Worm (Caenorhabditis elegans) whole organism, L4 larva: ENCODE data around the gene srbc-42.

Experiments used
- R02D3.7 ChIP-seq: fragments of 150-350 bp; sonication (generic microtip); optimal IDR thresholded peaks from 3 replicates; lab custom pipeline; 2014; ENCODE audit warnings: missing biosample characterization, missing genetic modification characterization
- ama-1 ChIP-seq: fragments of 150-350 bp; optimal IDR thresholded peaks from 2 replicates; lab custom pipeline; 2014; ENCODE audit warnings: inconsistent platforms, mixed read lengths
- ceh-28 ChIP-seq: fragments of 150-350 bp; optimal IDR thresholded peaks from 2 replicates; lab custom pipeline; 2014; ENCODE audit warnings: missing biosample characterization, missing genetic modification reagents, missing genetic modification characterization
- mep-1 ChIP-seq: fragments of 150-350 bp; sonication (generic microtip); optimal IDR thresholded peaks from 3 replicates; lab custom pipeline; 2014; ENCODE audit warnings: missing biosample characterization, missing genetic modification characterization
- nhr-237 ChIP-seq: sonication (generic microtip); optimal IDR thresholded peaks from 2 replicates; lab custom pipeline; 2017; ENCODE audit warnings: missing biosample characterization, missing genetic modification characterization
- nhr-28 ChIP-seq: fragments of 150-350 bp; optimal IDR thresholded peaks from 2 replicates; lab custom pipeline; 2014; ENCODE audit warnings: missing biosample characterization, missing genetic modification characterization
- snpc-4 ChIP-seq: fragments of 150-350 bp; optimal IDR thresholded peaks from 2 replicates; lab custom pipeline; 2014; ENCODE audit warnings: missing biosample characterization, missing genetic modification characterization
- ztf-11 ChIP-seq: fragments of 150-350 bp; optimal IDR thresholded peaks from 2 replicates; lab custom pipeline; 2014; ENCODE audit warnings: missing biosample characterization, missing genetic modification characterization

DNA sequence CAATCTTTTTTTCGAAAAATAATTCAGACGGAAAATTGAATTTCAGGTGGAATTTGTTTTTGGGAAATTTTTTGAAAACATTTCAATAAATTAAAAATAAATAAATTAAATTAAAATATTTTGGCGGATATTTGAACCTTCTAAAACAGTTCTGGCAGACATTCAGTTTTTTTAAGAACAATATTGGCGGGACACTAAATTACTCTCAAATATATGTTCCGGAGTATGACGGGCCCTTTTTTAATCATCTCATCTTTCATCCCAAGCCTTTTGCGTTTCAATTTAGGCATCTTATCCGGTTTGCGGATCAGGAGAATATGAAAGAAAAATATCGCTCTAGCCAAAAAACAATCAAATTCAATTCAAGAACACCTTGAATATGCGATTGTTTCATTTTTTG lies 15.8 kb upstream of the srbc-42 start, which contains the start of gene svh-11:
- no peak for TF ChIP-seq mep-1 (tag; lab: Kevin White, UChicago)
- no peak for TF ChIP-seq ztf-11 (tag; lab: Kevin White, UChicago)
- no peak for TF ChIP-seq ama-1 (lab: Kevin White, UChicago)
- no peak for TF ChIP-seq nhr-28 (tag; lab: Kevin White, UChicago)
- no peak for TF ChIP-seq snpc-4 (tag; lab: Kevin White, UChicago)
- no peak for TF ChIP-seq ceh-28 (tag; lab: Kevin White, UChicago)
- no peak for TF ChIP-seq R02D3.7 (tag; lab: Kevin White, UChicago)
- TF ChIP-seq nhr-237 (tag; lab: Kevin White, UChicago): no peak
